Worm (Caenorhabditis elegans): ENCODE results near the gene F59B2.9.

F59B2.9 gene

ce11 chrIII:9012309-9012708 lies at the start of gene F59B2.9:
TSS of gene F59B2.9 (minus strand) at chrIII:9012409.
- no peak for TF ChIP-seq lin-39 (tag; optimal IDR thresholded peaks at IDR 0.05)
- no peak for TF ChIP-seq skn-1 (tag; optimal IDR thresholded peaks at IDR 0.05)
- TF ChIP-seq mab-5 (tag; optimal IDR thresholded peaks at IDR 0.05): no peak
- TF ChIP-seq zag-1 (tag; optimal IDR thresholded peaks at IDR 0.05): no peak
- TF ChIP-seq unc-62 (GFP tag; optimal IDR thresholded peaks at IDR 0.05): no peak
- TF ChIP-seq nhr-237 (tag; optimal IDR thresholded peaks at IDR 0.05): no peak
- TF ChIP-seq unc-39 (tag; optimal IDR thresholded peaks at IDR 0.05): no peak
- TF ChIP-seq crh-2 (tag; optimal IDR thresholded peaks at IDR 0.05): no peak

- TF ChIP-seq ztf-1 (GFP tag; conservative IDR thresholded peaks at IDR 0.05) (no peak), lin-11 (tag; optimal IDR thresholded peaks at IDR 0.05) (no peak), nhr-237 (tag; optimal IDR thresholded peaks at IDR 0.05) (no peak), unc-39 (tag; optimal IDR thresholded peaks at IDR 0.05) (no peak), zag-1 (tag; optimal IDR thresholded peaks at IDR 0.05) (no peak), nhr-77 (tag; optimal IDR thresholded peaks at IDR 0.05) (no peak), lin-13 (GFP tag; optimal IDR thresholded peaks at IDR 0.05) (no peak), crh-2 (tag; optimal IDR thresholded peaks at IDR 0.05) (peak; percentile 21), lsy-2 (tag; optimal IDR thresholded peaks at IDR 0.05) (peak in 1 of 2 experiments; percentile 35), F13H6.1 (tag; optimal IDR thresholded peaks at IDR 0.05) (no peak)
These were observed 48.1 kb upstream of the F59B2.9 start for ce11 chrIII:9060267-9060666.

ce11 chrIII:9058959-9059534 lies 46.8 kb upstream of the F59B2.9 start, which contains the start of gene gst-1:
TSS of gene gst-1 (plus strand) at chrIII:9059331.
- peak; percentile 84 for TF ChIP-seq crh-2 (tag; optimal IDR thresholded peaks at IDR 0.05)
- TF ChIP-seq mdl-1 (tag; optimal IDR thresholded peaks at IDR 0.05): no peak
- TF ChIP-seq nhr-77 (tag; optimal IDR thresholded peaks at IDR 0.05): no peak
- TF ChIP-seq C34F6.9 (tag; optimal IDR thresholded peaks at IDR 0.05): peak; percentile 41
- TF ChIP-seq unc-55 (GFP tag; optimal IDR thresholded peaks at IDR 0.05): no peak
- no peak for TF ChIP-seq nhr-237 (tag; optimal IDR thresholded peaks at IDR 0.05)
- no peak for TF ChIP-seq lin-39 (tag; optimal IDR thresholded peaks at IDR 0.05)
- peak; percentile 80 for TF ChIP-seq ama-1 (optimal IDR thresholded peaks at IDR 0.05)
- TF ChIP-seq lsy-2 (tag; optimal IDR thresholded peaks at IDR 0.05): peak in 1 of 2 experiments; percentile 40
- TF ChIP-seq skn-1 (tag; optimal IDR thresholded peaks at IDR 0.05): peak; percentile 97
- TF ChIP-seq sma-9 (GFP tag; optimal IDR thresholded peaks at IDR 0.05): peak; percentile 62
- no peak for TF ChIP-seq sma-9 (tag; optimal IDR thresholded peaks at IDR 0.05)
- no peak for TF ChIP-seq nhr-21 (tag; optimal IDR thresholded peaks at IDR 0.05)
- peak; percentile 16 for TF ChIP-seq fos-1 (tag; optimal IDR thresholded peaks at IDR 0.05)

ce11 chrIII:9054414-9055147 lies 42.4 kb upstream of the F59B2.9 start, which contains the start of gene cls-2:
TSS of gene cls-2 (plus strand) at chrIII:9055048.
- no peak for TF ChIP-seq egl-27 (tag; optimal IDR thresholded peaks at IDR 0.05)
- TF ChIP-seq nhr-10 (tag; optimal IDR thresholded peaks at IDR 0.05): no peak
- no peak for TF ChIP-seq zag-1 (tag; optimal IDR thresholded peaks at IDR 0.05)
- no peak for TF ChIP-seq ZK546.5 (tag; optimal IDR thresholded peaks at IDR 0.05)
- TF ChIP-seq elt-1 (tag; optimal IDR thresholded peaks at IDR 0.05): no peak
- TF ChIP-seq alr-1 (tag; optimal IDR thresholded peaks at IDR 0.05): no peak
- peak; percentile 17 for TF ChIP-seq unc-55 (GFP tag; optimal IDR thresholded peaks at IDR 0.05)
- TF ChIP-seq lsy-2 (tag; optimal IDR thresholded peaks at IDR 0.05): peak in 1 of 2 experiments; percentile 23
- TF ChIP-seq elt-3 (tag; optimal IDR thresholded peaks at IDR 0.05): no peak
- no peak for TF ChIP-seq aly-2 (tag; optimal IDR thresholded peaks at IDR 0.05)
- no peak for TF ChIP-seq Y55F3AM.14 (GFP tag; optimal IDR thresholded peaks at IDR 0.05)
- no peak for TF ChIP-seq sma-3 (GFP tag; optimal IDR thresholded peaks at IDR 0.05)
- no peak for TF ChIP-seq nhr-77 (tag; optimal IDR thresholded peaks at IDR 0.05)
- no peak for TF ChIP-seq nhr-12 (tag; optimal IDR thresholded peaks at IDR 0.05)
- TF ChIP-seq unc-39 (tag; optimal IDR thresholded peaks at IDR 0.05): no peak
- TF ChIP-seq ama-1 (optimal IDR thresholded peaks at IDR 0.05): no peak
- TF ChIP-seq ztf-1 (GFP tag; conservative IDR thresholded peaks at IDR 0.05): no peak
- TF ChIP-seq ztf-4 (tag; optimal IDR thresholded peaks at IDR 0.05): no peak
- no peak for TF ChIP-seq ceh-82 (tag; optimal IDR thresholded peaks at IDR 0.05)
- no peak for TF ChIP-seq R02D3.7 (tag; optimal IDR thresholded peaks at IDR 0.05)
- TF ChIP-seq lin-11 (tag; optimal IDR thresholded peaks at IDR 0.05): no peak
- no peak for TF ChIP-seq nhr-237 (tag; optimal IDR thresholded peaks at IDR 0.05)
- TF ChIP-seq nhr-129 (tag; optimal IDR thresholded peaks at IDR 0.05): peak; percentile 60
- TF ChIP-seq skn-1 (tag; optimal IDR thresholded peaks at IDR 0.05): no peak
- TF ChIP-seq ceh-16 (tag; optimal IDR thresholded peaks at IDR 0.05): no peak
- TF ChIP-seq crh-2 (tag; optimal IDR thresholded peaks at IDR 0.05): peak; percentile 31
- no peak for TF ChIP-seq sma-9 (GFP tag; optimal IDR thresholded peaks at IDR 0.05)
- TF ChIP-seq sma-9 (tag; optimal IDR thresholded peaks at IDR 0.05): no peak
- no peak for TF ChIP-seq sem-4 (tag; optimal IDR thresholded peaks at IDR 0.05)
- no peak for TF ChIP-seq ztf-11 (tag; optimal IDR thresholded peaks at IDR 0.05)
- TF ChIP-seq C34F6.9 (tag; optimal IDR thresholded peaks at IDR 0.05): peak; percentile 12
- no peak for TF ChIP-seq fos-1 (tag; optimal IDR thresholded peaks at IDR 0.05)
- TF ChIP-seq nhr-21 (tag; optimal IDR thresholded peaks at IDR 0.05): no peak
- TF ChIP-seq F13H6.1 (tag; optimal IDR thresholded peaks at IDR 0.05): no peak
- TF ChIP-seq gmeb-1 (tag; optimal IDR thresholded peaks at IDR 0.05): no peak
- no peak for TF ChIP-seq blmp-1 (tag; optimal IDR thresholded peaks at IDR 0.05; ENCODE audit: insufficient read depth)
- no peak for TF ChIP-seq nhr-6 (tag; optimal IDR thresholded peaks at IDR 0.05)
- no peak for TF ChIP-seq peb-1 (tag; optimal IDR thresholded peaks at IDR 0.05)

Measured in whole organism, L2 larva.